Worm (Caenorhabditis elegans): ENCODE data around the gene abce-1.

DNA sequence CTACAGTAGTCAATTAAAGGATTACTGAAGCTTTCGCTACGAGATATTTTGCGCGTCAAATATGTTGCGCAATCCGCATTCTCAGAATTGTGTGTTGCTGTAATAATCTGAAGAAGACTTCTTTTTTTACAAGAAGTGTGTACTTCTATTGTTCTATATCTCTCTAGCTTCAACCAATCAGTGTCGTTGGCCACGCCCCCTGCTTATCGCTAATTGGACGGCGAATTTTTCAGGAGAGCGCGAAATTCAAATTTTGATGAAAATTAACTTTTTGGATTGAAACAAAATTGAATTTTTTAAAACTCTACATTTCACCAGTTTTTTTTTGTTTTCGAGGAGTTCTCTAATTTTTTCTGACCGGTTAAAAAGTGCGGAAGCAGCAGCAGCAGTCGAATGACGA lies 23.3 kb downstream of the abce-1 start:
- TF ChIP-seq sem-2 (GFP tag; optimal IDR thresholded peaks at IDR 0.05) (no peak), pha-4 (tag; optimal IDR thresholded peaks at IDR 0.05) (no peak), nhr-237 (tag; optimal IDR thresholded peaks at IDR 0.05) (no peak), snpc-4 (tag; optimal IDR thresholded peaks at IDR 0.05) (no peak), mep-1 (tag; optimal IDR thresholded peaks at IDR 0.05) (no peak), cnd-1 (tag; optimal IDR thresholded peaks at IDR 0.05) (no peak), ces-1 (GFP tag; optimal IDR thresholded peaks at IDR 0.05) (no peak), nhr-12 (tag; optimal IDR thresholded peaks at IDR 0.05) (no peak), unc-39 (tag; optimal IDR thresholded peaks at IDR 0.05) (no peak), elt-3 (tag; optimal IDR thresholded peaks at IDR 0.05) (no peak), ztf-11 (tag; optimal IDR thresholded peaks at IDR 0.05) (no peak)
